Worm (Caenorhabditis elegans): ENCODE measurements around the gene F16B4.7.

DNA sequence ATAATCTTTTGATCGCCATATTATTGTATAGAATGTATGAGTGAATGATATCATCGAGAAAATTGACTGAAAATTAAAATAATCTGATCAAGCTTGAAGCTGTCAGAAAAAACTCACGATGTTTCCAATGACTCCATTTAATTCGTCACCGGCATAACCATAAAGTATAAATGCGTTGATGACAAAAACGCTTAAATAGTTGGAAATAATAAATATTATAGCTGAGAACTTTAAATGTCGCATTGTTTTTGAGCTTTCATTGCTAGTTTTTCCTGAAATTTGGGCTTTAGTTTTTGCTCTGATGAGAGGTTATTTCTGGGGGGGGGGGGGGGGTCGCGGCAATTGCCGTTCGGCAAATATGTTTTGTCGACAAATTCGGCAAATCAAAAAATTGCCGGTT lies 34.4 kb upstream of the F16B4.7 start:
- TF ChIP-seq lin-13 (GFP tag; optimal IDR thresholded peaks at IDR 0.05) (no peak), nhr-11 (tag; optimal IDR thresholded peaks at IDR 0.05) (no peak), nhr-23 (tag; optimal IDR thresholded peaks at IDR 0.05) (no peak), fos-1 (tag; optimal IDR thresholded peaks at IDR 0.05) (no peak), nhr-12 (tag; optimal IDR thresholded peaks at IDR 0.05) (no peak), nhr-237 (tag; optimal IDR thresholded peaks at IDR 0.05) (no peak), unc-62 (GFP tag; optimal IDR thresholded peaks at IDR 0.05) (no peak), aly-2 (tag; optimal IDR thresholded peaks at IDR 0.05) (no peak), lin-11 (tag; optimal IDR thresholded peaks at IDR 0.05) (no peak)
